Worm (Caenorhabditis elegans) whole organism, L4 larva: ENCODE measurements around the gene K02F3.9.
A peak's percentile ranks its signal among the peaks of the same experiment; 100 is the strongest.

Experiments used
- T26A8.4 ChIP-seq: fragments of 200-800 bp; sonication (Bioruptor generic); IDR thresholded peaks from 2 replicates; pipeline ENCODE4 v1.3.6; 2022; ENCODE audit warnings: missing genetic modification characterization, missing compliant biosample characterization
- aha-1 ChIP-seq: fragments of 150-350 bp; peaks from one replicate; lab custom pipeline; 2014; ENCODE audit warnings: missing biosample characterization, missing genetic modification characterization
- aly-2 ChIP-seq: sonication (generic microtip); optimal IDR thresholded peaks from 2 replicates; lab custom pipeline; 2018; ENCODE audit warnings: missing biosample characterization, missing genetic modification characterization
- ama-1 ChIP-seq: fragments of 150-350 bp; optimal IDR thresholded peaks from 2 replicates; lab custom pipeline; 2014; ENCODE audit warnings: inconsistent platforms, mixed read lengths
- nhr-237 ChIP-seq: sonication (generic microtip); optimal IDR thresholded peaks from 2 replicates; lab custom pipeline; 2017; ENCODE audit warnings: missing biosample characterization, missing genetic modification characterization
- nhr-25 ChIP-seq: sonication (generic microtip); optimal IDR thresholded peaks from 2 replicates; lab custom pipeline; 2017; ENCODE audit warnings: missing genetic modification characterization, mild to moderate bottlenecking, missing compliant biosample characterization, antibody characterized with exemption, moderate library complexity, borderline replicate concordance; ENCODE audit not compliant: insufficient read depth
- spr-3 ChIP-seq: fragments of 200-800 bp; sonication (Bioruptor generic); optimal IDR thresholded peaks from 2 replicates; lab custom pipeline; 2018; ENCODE audit warnings: mild to moderate bottlenecking, missing genetic modification characterization, missing compliant biosample characterization
- unc-62 ChIP-seq, 3 experiments: fragments of 150-350 bp in 1 of 3; sonication (generic microtip); optimal IDR thresholded peaks in 2 of 3; peaks in 1 of 3; 1 replicate in 1 of 3; 2 replicates in 2 of 3; lab custom pipeline; 2014 to 2017; ENCODE audit warnings: missing biosample characterization in 3 of 3, missing genetic modification characterization in 3 of 3, missing genetic modification reagents in 3 of 3, missing genotype in 1 of 3
- ztf-11 ChIP-seq: fragments of 150-350 bp; optimal IDR thresholded peaks from 2 replicates; lab custom pipeline; 2014; ENCODE audit warnings: missing biosample characterization, missing genetic modification characterization

ce11 chrIII:831961-832360 lies 9.2 kb downstream of the K02F3.9 start, which contains the start of gene ceeh-1:
- no peak for TF ChIP-seq nhr-25 (tag; lab: Kevin White, UChicago)
- TF ChIP-seq ama-1 (lab: Kevin White, UChicago) = no peak
- no peak for TF ChIP-seq ztf-11 (tag; lab: Kevin White, UChicago)
- TF ChIP-seq aly-2 (tag; lab: Kevin White, UChicago) = no peak
- no peak for TF ChIP-seq T26A8.4 (GFP tag; lab: Robert Waterston, UW)
- TF ChIP-seq nhr-237 = no peak
- no peak for TF ChIP-seq spr-3 (GFP tag; lab: Kevin White, UChicago)
- TF ChIP-seq unc-62 (GFP tag; optimal IDR thresholded peaks at IDR 0.05 in 1 of 2; lab: Kevin White, UChicago) = peak in 1 of 2 experiments; percentile 15
- TF ChIP-seq unc-62 (tag; optimal IDR thresholded peaks at IDR 0.05; lab: Kevin White, UChicago) = no peak
- TF ChIP-seq aha-1 (tag; lab: Kevin White, UChicago) = no peak
